Fruit fly (Drosophila melanogaster) whole organism, embryonic: ENCODE results near the gene Cpsf100.

Experiments
- CG14014 ChIP-seq: fragments of 200-800 bp; sonication (Bioruptor generic); IDR thresholded peaks from 2 replicates; pipeline ENCODE4 v1.3.6; 2022; ENCODE audit warnings: missing biosample characterization, missing genetic modification characterization
- CG3281 ChIP-seq: fragments of 200-800 bp; sonication (Bioruptor generic); optimal IDR thresholded peaks from 3 replicates; lab custom pipeline; 2017; ENCODE audit warnings: missing biosample characterization, mild to moderate bottlenecking, missing genetic modification characterization
- MTF-1 ChIP-seq: fragments of 200-800 bp; sonication (Bioruptor generic); optimal IDR thresholded peaks from 2 replicates; lab custom pipeline; 2018; ENCODE audit warnings: missing biosample characterization, mild to moderate bottlenecking, missing genetic modification characterization, borderline replicate concordance
- Max ChIP-seq: fragments of 200-800 bp; sonication (Bioruptor generic); optimal IDR thresholded peaks from 2 replicates; lab custom pipeline; 2016; ENCODE audit warnings: missing biosample characterization, mild to moderate bottlenecking, missing genetic modification characterization
- NK7.1 ChIP-seq: fragments of 200-800 bp; sonication (Bioruptor generic); optimal IDR thresholded peaks from 3 replicates; lab custom pipeline; 2016; ENCODE audit warnings: missing biosample characterization, missing genetic modification characterization
- croc ChIP-seq: fragments of 200-800 bp; sonication (Bioruptor generic); conservative IDR thresholded peaks from 3 replicates; pipeline ENCODE4 v1.3.6; 2022; ENCODE audit warnings: missing biosample characterization, missing genetic modification characterization
- rib ChIP-seq: fragments of 200-800 bp; sonication (Bioruptor generic); IDR thresholded peaks from 2 replicates; pipeline ENCODE4 v1.3.6; 2022; ENCODE audit warnings: missing biosample characterization, missing genetic modification characterization

DNA sequence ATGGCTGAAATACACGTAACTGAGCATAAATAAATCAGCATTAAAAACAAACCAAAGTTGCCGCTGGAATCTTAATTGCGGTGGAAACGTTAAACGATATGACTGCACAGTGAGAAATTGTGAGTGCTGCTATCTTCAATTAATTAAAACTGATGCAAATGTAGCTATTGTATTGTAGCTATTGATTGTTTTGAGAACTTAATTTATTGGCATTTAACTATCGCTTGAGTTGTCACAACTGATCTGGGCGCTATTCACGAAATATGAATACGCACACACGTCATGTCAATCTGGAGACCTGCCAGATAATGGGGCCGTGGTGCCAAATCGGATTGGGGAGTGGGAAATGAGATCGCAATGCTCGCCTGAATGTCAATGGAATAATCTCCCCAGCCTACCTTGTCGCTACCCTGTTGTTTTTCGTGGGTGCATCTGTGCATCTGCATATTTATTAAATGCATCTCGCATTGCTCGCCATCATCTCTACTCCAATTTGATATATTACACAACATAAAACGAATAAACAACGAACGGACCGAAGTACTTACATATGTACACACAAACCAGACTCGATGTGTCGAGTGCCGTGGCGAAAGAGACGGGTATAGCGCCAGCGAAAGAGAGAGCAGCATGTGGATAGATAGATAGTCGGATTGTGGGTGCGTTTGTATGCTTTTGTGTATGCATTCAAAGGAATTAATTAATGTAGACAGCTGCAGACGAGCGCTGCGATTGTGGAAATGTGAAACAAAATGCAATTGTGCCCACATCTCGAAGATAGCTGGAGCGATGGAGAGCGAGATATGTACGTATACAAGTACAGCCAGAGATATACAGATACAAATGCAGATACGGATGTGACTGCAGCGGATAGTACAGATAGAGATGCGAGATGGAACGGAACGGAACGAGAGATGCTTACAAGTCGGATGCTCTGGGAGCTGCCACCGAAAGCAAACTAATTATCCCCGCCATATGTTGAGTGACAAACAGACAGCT lies 49.4 kb downstream of the Cpsf100 start:
- TF ChIP-seq croc (GFP tag; lab: Robert Waterston, UW) (no peak), NK7.1 (GFP tag; lab: Kevin White, UChicago) (no peak), Max (no peak), CG14014 (no peak), MTF-1 (GFP tag; lab: Kevin White, UChicago) (no peak), CG3281 (GFP tag; lab: Kevin White, UChicago) (no peak), rib (GFP tag; lab: Robert Waterston, UW) (no peak)
